Worm (Caenorhabditis elegans) whole organism, young adult: Measurements from ENCODE around the gene F26D11.12.

ENCODE experiments used
- F49E8.2 ChIP-seq: sonication (generic microtip); optimal IDR thresholded peaks from 3 replicates; lab custom pipeline; 2017; ENCODE audit warnings: missing genetic modification characterization, mild to moderate bottlenecking, missing compliant biosample characterization, antibody characterized with exemption, moderate library complexity; ENCODE audit not compliant: insufficient read depth
- aptf-3 ChIP-seq: fragments of 200-800 bp; sonication (Bioruptor generic); IDR thresholded peaks from 2 replicates; pipeline ENCODE4 v1.3.6; 2022; ENCODE audit warnings: missing genetic modification characterization, missing compliant biosample characterization
- atf-7 ChIP-seq: sonication (generic microtip); optimal IDR thresholded peaks from 2 replicates; lab custom pipeline; 2017; ENCODE audit warnings: mild to moderate bottlenecking, missing genetic modification characterization, missing compliant biosample characterization
- athp-1 ChIP-seq: sonication (generic microtip); optimal IDR thresholded peaks from 2 replicates; lab custom pipeline; 2017; ENCODE audit warnings: mild to moderate bottlenecking, missing genetic modification characterization, missing compliant biosample characterization
- attf-5 ChIP-seq: fragments of 200-800 bp; sonication (Bioruptor generic); optimal IDR thresholded peaks from 2 replicates; lab custom pipeline; 2018; ENCODE audit warnings: mild to moderate bottlenecking, missing genetic modification characterization, missing compliant biosample characterization
- cebp-1 ChIP-seq, 2 experiments: fragments of 200-800 bp in 1 of 2; sonication (Bioruptor generic) in 1 of 2; sonication (generic microtip) in 1 of 2; IDR thresholded peaks in 1 of 2; optimal IDR thresholded peaks in 1 of 2; 2 replicates each; pipeline versions ENCODE4 v1.3.6 to Lab custom; 2017 to 2022; ENCODE audit warnings: missing compliant biosample characterization in 2 of 2, missing genetic modification characterization in 2 of 2, mild to moderate bottlenecking in 1 of 2, missing genetic modification reagents in 1 of 2, moderate library complexity in 1 of 2
- hrde-1 ChIP-seq: sonication (generic microtip); optimal IDR thresholded peaks from 2 replicates; lab custom pipeline; 2016; ENCODE audit warnings: missing genetic modification characterization, mild to moderate bottlenecking, missing compliant biosample characterization, moderate library complexity, missing genotype, missing genetic modification reagents, borderline replicate concordance
- hsf-1 ChIP-seq: fragments of 200-800 bp; sonication (Bioruptor generic); IDR thresholded peaks from 2 replicates; pipeline ENCODE4 v1.3.6; 2022; ENCODE audit warnings: missing genetic modification reagents, missing genetic modification characterization, missing compliant biosample characterization
- nhr-179 ChIP-seq: sonication (generic microtip); optimal IDR thresholded peaks from 2 replicates; lab custom pipeline; 2016; ENCODE audit warnings: mild to moderate bottlenecking, missing genetic modification characterization, missing compliant biosample characterization
- ztf-28 ChIP-seq: fragments of 200-800 bp; sonication (Bioruptor generic); IDR thresholded peaks from 2 replicates; pipeline ENCODE4 v1.3.6; 2022; ENCODE audit warnings: missing genetic modification reagents, missing genetic modification characterization, missing compliant biosample characterization
- ztf-3 ChIP-seq: fragments of 200-800 bp; sonication (Bioruptor generic); optimal IDR thresholded peaks from 2 replicates; lab custom pipeline; 2018; ENCODE audit warnings: mild to moderate bottlenecking, missing genetic modification characterization, missing compliant biosample characterization

DNA sequence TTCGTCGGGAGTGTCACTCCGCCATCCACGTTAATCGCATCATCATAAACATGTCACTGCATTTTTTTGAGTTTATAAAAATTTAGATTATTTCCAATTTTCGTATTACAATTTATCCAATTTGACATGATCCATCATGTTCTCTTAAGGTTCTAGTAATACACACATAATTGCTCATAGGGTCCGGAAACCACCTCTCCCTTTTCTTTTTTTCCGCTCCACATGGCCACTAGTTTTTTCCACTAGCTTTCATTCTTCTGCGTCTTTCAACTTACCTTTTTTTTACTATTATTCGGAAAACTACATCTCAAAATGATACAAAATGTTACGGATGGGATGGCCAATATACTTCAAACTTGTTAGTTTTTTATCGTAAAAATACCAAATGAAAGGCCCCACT, 30.7 kb upstream of the F26D11.12 start, which contains the start of gene Y97E10AL.1:
- TF ChIP-seq attf-5 (GFP tag; lab: Kevin White, UChicago): no peak
- no peak for TF ChIP-seq ztf-3 (GFP tag; lab: Kevin White, UChicago)
- no peak for TF ChIP-seq cebp-1 (GFP tag; IDR thresholded peaks at IDR 0.05; lab: Robert Waterston, UW)
- no peak for TF ChIP-seq cebp-1 (tag; optimal IDR thresholded peaks at IDR 0.05; lab: Kevin White, UChicago)
- no peak for TF ChIP-seq atf-7 (tag; lab: Kevin White, UChicago)
- no peak for TF ChIP-seq nhr-179 (tag; lab: Kevin White, UChicago)
- no peak for TF ChIP-seq hrde-1 (tag; lab: Kevin White, UChicago)
- no peak; the same call in 1 of the 2 replicates for TF ChIP-seq hsf-1
- TF ChIP-seq athp-1 (tag; lab: Kevin White, UChicago): no peak
- TF ChIP-seq F49E8.2: no peak
- TF ChIP-seq ztf-28 (GFP tag; lab: Robert Waterston, UW): no peak
- TF ChIP-seq aptf-3 (GFP tag; lab: Robert Waterston, UW): no peak
